Worm (Caenorhabditis elegans) whole organism, L3 larva: Measurements from ENCODE around the gene R10F2.5.

Source experiments
- R02D3.7 ChIP-seq: fragments of 150-350 bp; optimal IDR thresholded peaks from 2 replicates; lab custom pipeline; 2014; ENCODE audit warnings: missing biosample characterization, missing genetic modification characterization
- ZK546.5 ChIP-seq: sonication (generic microtip); optimal IDR thresholded peaks from 2 replicates; lab custom pipeline; 2017; ENCODE audit warnings: missing biosample characterization, missing genetic modification characterization
- ceh-28 ChIP-seq: fragments of 150-350 bp; optimal IDR thresholded peaks from 2 replicates; lab custom pipeline; 2014; ENCODE audit warnings: missing biosample characterization, missing genetic modification reagents, missing genetic modification characterization
- daf-12 ChIP-seq: fragments of 150-350 bp; optimal IDR thresholded peaks from 2 replicates; lab custom pipeline; 2014; ENCODE audit warnings: missing biosample characterization, missing genetic modification reagents, missing genetic modification characterization
- egl-27 ChIP-seq: sonication (generic microtip); optimal IDR thresholded peaks from 4 replicates; lab custom pipeline; 2017; ENCODE audit warnings: missing biosample characterization, missing genetic modification reagents, missing genetic modification characterization
- egl-5 ChIP-seq: fragments of 150-350 bp; optimal IDR thresholded peaks from 2 replicates; lab custom pipeline; 2017; ENCODE audit warnings: missing biosample characterization, missing genetic modification reagents, missing genetic modification characterization, inconsistent platforms
- elt-1 ChIP-seq: fragments of 150-350 bp; optimal IDR thresholded peaks from 2 replicates; lab custom pipeline; 2014; ENCODE audit warnings: missing biosample characterization, missing genetic modification characterization
- elt-2 ChIP-seq: sonication (generic microtip); optimal IDR thresholded peaks from 2 replicates; lab custom pipeline; 2016; ENCODE audit warnings: missing genetic modification reagents, mild to moderate bottlenecking, missing genetic modification characterization, missing compliant biosample characterization
- elt-3 ChIP-seq, 3 experiments: fragments of 150-350 bp in 1 of 3; sonication (generic microtip) in 2 of 3; optimal IDR thresholded peaks; 2 replicates in 2 of 3; 4 replicates in 1 of 3; lab custom pipeline; 2014 to 2017; ENCODE audit warnings: missing biosample characterization in 3 of 3, missing genetic modification characterization in 3 of 3
- eor-1 ChIP-seq, 2 experiments: fragments of 150-350 bp; optimal IDR thresholded peaks; 2 replicates each; lab custom pipeline; 2014 to 2018; ENCODE audit warnings: missing biosample characterization in 2 of 2, missing genetic modification characterization in 2 of 2
- fkh-10 ChIP-seq: sonication (generic microtip); optimal IDR thresholded peaks from 2 replicates; lab custom pipeline; 2017; ENCODE audit warnings: missing biosample characterization, missing genetic modification reagents, missing genetic modification characterization
- fos-1 ChIP-seq: fragments of 150-350 bp; optimal IDR thresholded peaks from 2 replicates; lab custom pipeline; 2014; ENCODE audit warnings: missing biosample characterization, missing genetic modification characterization
- hmg-11 ChIP-seq: sonication (generic microtip); optimal IDR thresholded peaks from 2 replicates; lab custom pipeline; 2016; ENCODE audit warnings: missing genetic modification characterization, missing compliant biosample characterization
- jun-1 ChIP-seq: fragments of 150-350 bp; optimal IDR thresholded peaks from 2 replicates; lab custom pipeline; 2014; ENCODE audit warnings: missing biosample characterization, missing genetic modification reagents, missing genetic modification characterization
- lin-15B ChIP-seq: fragments of 150-350 bp; optimal IDR thresholded peaks from 2 replicates; lab custom pipeline; 2014; ENCODE audit warnings: missing biosample characterization, missing genetic modification characterization
- lin-39 ChIP-seq: fragments of 150-350 bp; optimal IDR thresholded peaks from 2 replicates; lab custom pipeline; 2018; ENCODE audit warnings: missing biosample characterization, missing genetic modification reagents, missing genetic modification characterization
- lsy-12 ChIP-seq: sonication (generic microtip); optimal IDR thresholded peaks from 2 replicates; lab custom pipeline; 2016; ENCODE audit warnings: mild to moderate bottlenecking, missing genetic modification characterization, missing compliant biosample characterization
- mdl-1 ChIP-seq: fragments of 150-350 bp; optimal IDR thresholded peaks from 2 replicates; lab custom pipeline; 2014; ENCODE audit warnings: missing biosample characterization, missing genetic modification characterization
- nfya-1 ChIP-seq: sonication (generic microtip); optimal IDR thresholded peaks from 2 replicates; lab custom pipeline; 2017; ENCODE audit warnings: missing genetic modification characterization, mild to moderate bottlenecking, missing compliant biosample characterization, antibody characterized with exemption, moderate library complexity; ENCODE audit not compliant: insufficient read depth
- nhr-11 ChIP-seq: fragments of 150-350 bp; optimal IDR thresholded peaks from 2 replicates; lab custom pipeline; 2014; ENCODE audit warnings: missing biosample characterization, missing genetic modification characterization
- nhr-12 ChIP-seq: fragments of 150-350 bp; optimal IDR thresholded peaks from 2 replicates; lab custom pipeline; 2014; ENCODE audit warnings: missing biosample characterization, missing genetic modification characterization
- nhr-23 ChIP-seq: fragments of 150-350 bp; optimal IDR thresholded peaks from 2 replicates; lab custom pipeline; 2014; ENCODE audit warnings: missing biosample characterization, missing genetic modification reagents, missing genetic modification characterization
- nhr-237 ChIP-seq: fragments of 150-350 bp; optimal IDR thresholded peaks from 2 replicates; lab custom pipeline; 2014; ENCODE audit warnings: missing biosample characterization, missing genetic modification characterization
- nhr-25 ChIP-seq: sonication (generic microtip); optimal IDR thresholded peaks from 2 replicates; lab custom pipeline; 2017; ENCODE audit warnings: missing biosample characterization, missing genetic modification characterization
- nhr-43 ChIP-seq: sonication (generic microtip); optimal IDR thresholded peaks from 2 replicates; lab custom pipeline; 2016; ENCODE audit warnings: mild to moderate bottlenecking, missing genetic modification characterization, missing compliant biosample characterization; ENCODE audit not compliant: poor library complexity, severe bottlenecking
- nhr-77 ChIP-seq: fragments of 150-350 bp; optimal IDR thresholded peaks from 2 replicates; lab custom pipeline; 2014; ENCODE audit warnings: missing biosample characterization, missing genetic modification characterization
- pha-4 ChIP-seq: fragments of 150-350 bp; optimal IDR thresholded peaks from 2 replicates; lab custom pipeline; 2014; ENCODE audit warnings: missing biosample characterization, missing genetic modification reagents, missing genetic modification characterization
- pqm-1 ChIP-seq: fragments of 150-350 bp; optimal IDR thresholded peaks from 2 replicates; lab custom pipeline; 2017; ENCODE audit warnings: missing biosample characterization, missing genetic modification characterization, inconsistent platforms
- snpc-4 ChIP-seq: fragments of 150-350 bp; optimal IDR thresholded peaks from 2 replicates; lab custom pipeline; 2014; ENCODE audit warnings: missing biosample characterization, missing genetic modification characterization
- tbx-2 ChIP-seq: sonication (generic microtip); optimal IDR thresholded peaks from 2 replicates; lab custom pipeline; 2016; ENCODE audit warnings: mild to moderate bottlenecking, missing genetic modification characterization, missing compliant biosample characterization
- unc-62 ChIP-seq: fragments of 150-350 bp; sonication (generic microtip); optimal IDR thresholded peaks from 4 replicates; lab custom pipeline; 2014; ENCODE audit warnings: missing biosample characterization, missing genetic modification reagents, missing genetic modification characterization
- ztf-11 ChIP-seq: fragments of 150-350 bp; optimal IDR thresholded peaks from 2 replicates; lab custom pipeline; 2014; ENCODE audit warnings: missing biosample characterization, missing genetic modification characterization
- ztf-4 ChIP-seq: fragments of 150-350 bp; optimal IDR thresholded peaks from 2 replicates; lab custom pipeline; 2014; ENCODE audit warnings: missing biosample characterization, missing genetic modification characterization

The R10F2.5 gene

DNA sequence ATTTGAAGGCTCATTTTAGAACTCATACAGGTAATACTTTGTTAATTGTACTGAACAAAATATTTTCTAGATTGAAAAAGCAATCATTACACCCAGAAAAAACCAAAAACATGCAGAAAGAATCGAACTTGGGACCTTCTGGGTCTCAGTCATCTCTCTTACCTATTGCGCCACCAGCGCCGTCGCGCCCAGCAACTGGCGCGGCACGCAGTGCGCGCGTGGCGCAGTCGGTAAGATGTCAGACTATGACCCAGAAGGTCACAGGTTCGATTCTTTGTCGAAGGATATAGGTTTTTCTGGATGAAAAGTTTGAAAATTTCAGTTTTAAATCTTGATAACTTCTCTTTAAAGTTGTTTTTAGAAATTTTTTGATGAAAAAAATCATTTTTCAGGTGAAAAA lies 44.9 kb downstream of the R10F2.5 start:
- TF ChIP-seq mdl-1 (tag; lab: Kevin White, UChicago) (no peak), R02D3.7 (tag; lab: Kevin White, UChicago) (no peak), fkh-10 (no peak), nfya-1 (tag; lab: Kevin White, UChicago) (no peak), pha-4 (tag; lab: Kevin White, UChicago) (no peak), fos-1 (tag; lab: Kevin White, UChicago) (no peak), nhr-23 (tag; lab: Kevin White, UChicago) (no peak), elt-2 (tag; lab: Kevin White, UChicago) (no peak), elt-3 (tag; optimal IDR thresholded peaks at IDR 0.05; lab: Kevin White, UChicago) (no peak), egl-5 (tag; lab: Kevin White, UChicago) (no peak), ZK546.5 (tag; lab: Kevin White, UChicago) (no peak), lin-15B (no peak), nhr-237 (no peak), nhr-11 (no peak), nhr-25 (tag; lab: Kevin White, UChicago) (no peak)
- TF ChIP-seq, all 47 proteins: peak for 0

DNA sequence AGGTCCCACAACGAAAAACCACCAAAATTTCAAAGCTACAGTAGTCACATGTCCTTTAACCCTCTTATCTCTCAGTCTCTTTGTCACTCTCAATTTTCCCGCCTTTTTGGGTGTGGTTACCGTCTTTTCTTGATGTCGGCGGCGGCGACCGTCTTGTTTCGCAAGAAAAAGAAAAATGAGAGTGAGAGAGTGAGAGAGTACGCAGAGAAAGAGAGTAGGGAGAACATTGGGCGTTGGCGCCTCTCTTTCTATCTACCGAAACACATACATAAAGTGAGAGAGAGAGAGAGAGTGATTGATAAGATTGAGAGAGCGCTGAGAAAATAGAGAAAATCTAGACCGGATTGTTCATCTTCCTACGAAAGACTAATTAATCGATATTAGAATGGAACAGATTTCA lies 48.6 kb downstream of the R10F2.5 start:
- peak; percentile 81 for TF ChIP-seq nhr-43
- TF ChIP-seq fkh-10, result no peak
- no peak for TF ChIP-seq ztf-11 (tag; lab: Kevin White, UChicago)
- peak; percentile 91 for TF ChIP-seq elt-2 (tag; lab: Kevin White, UChicago)
- peak; percentile 22 for TF ChIP-seq jun-1
- TF ChIP-seq lin-15B, result peak; percentile 15
- no peak for TF ChIP-seq nhr-77 (tag; lab: Kevin White, UChicago)
- no peak for TF ChIP-seq nhr-12 (tag; lab: Kevin White, UChicago)
- TF ChIP-seq unc-62 (GFP tag; lab: Kevin White, UChicago), result peak; percentile 52
- TF ChIP-seq lsy-12 (tag; lab: Kevin White, UChicago), result peak; percentile 67
- peak; percentile 43 for TF ChIP-seq egl-27
- peak; percentile 44 for TF ChIP-seq elt-1 (tag; lab: Kevin White, UChicago)
- TF ChIP-seq snpc-4 (tag; lab: Kevin White, UChicago), result peak; percentile 29
- no peak for TF ChIP-seq lin-39 (tag; lab: Kevin White, UChicago)
- peak; percentile 39 for TF ChIP-seq tbx-2 (tag; lab: Kevin White, UChicago)
- TF ChIP-seq R02D3.7 (tag; lab: Kevin White, UChicago), result peak; percentile 18
- peak; percentile 84 for TF ChIP-seq ceh-28 (tag; lab: Kevin White, UChicago)
- TF ChIP-seq nfya-1 (tag; lab: Kevin White, UChicago), result peak; percentile 72
- peak; percentile 91 for TF ChIP-seq nhr-23 (tag; lab: Kevin White, UChicago)
- TF ChIP-seq mdl-1 (tag; lab: Kevin White, UChicago), result peak; percentile 50
- TF ChIP-seq daf-12 (tag; lab: Kevin White, UChicago), result no peak
- peak; percentile 1 to 92 (median 38) for TF ChIP-seq elt-3 (tag; optimal IDR thresholded peaks at IDR 0.05; lab: Kevin White, UChicago)
- peak; percentile 60 for TF ChIP-seq pha-4 (tag; lab: Kevin White, UChicago)
- TF ChIP-seq pqm-1, result peak; percentile 59
- TF ChIP-seq nhr-25 (tag; lab: Kevin White, UChicago), result peak; percentile 87
- TF ChIP-seq hmg-11 (tag; lab: Kevin White, UChicago), result peak; percentile 55
- TF ChIP-seq, all 47 proteins: peak for 20

DNA sequence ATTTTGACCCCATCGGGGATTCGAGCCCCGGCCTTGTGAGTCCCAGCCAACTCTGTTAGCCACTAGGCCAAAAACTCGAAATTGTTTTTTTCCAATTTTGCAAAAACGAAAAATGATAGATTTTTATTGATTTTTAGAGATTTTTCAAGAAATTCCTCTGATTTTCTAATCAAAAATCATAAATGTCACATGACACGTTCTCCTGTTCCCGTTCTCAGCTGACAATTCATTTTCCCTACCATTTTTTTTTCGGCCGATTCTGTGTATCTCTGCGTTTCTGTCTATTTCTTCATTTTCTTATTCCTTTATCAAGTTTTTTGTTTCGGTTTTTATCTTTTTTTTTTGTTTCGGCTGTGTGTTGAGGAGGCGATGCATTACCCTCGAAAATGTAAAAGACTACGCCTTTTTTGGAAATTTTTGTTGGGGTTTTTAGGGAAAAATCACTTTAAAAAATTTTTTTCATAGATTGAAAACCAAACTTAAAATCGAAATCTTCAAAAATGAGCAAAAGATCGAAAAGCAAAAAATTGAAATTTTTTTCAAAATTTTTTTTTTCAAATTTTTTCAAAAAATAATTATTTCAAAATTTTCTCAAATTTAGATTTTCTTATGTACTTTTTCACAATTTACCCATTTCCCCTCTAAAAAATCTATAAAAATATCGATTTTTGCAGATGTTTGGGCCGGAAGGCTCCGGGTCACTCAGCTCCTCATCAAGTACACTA lies 50.3 kb downstream of the R10F2.5 start, which contains the start of gene klf-1:
Gene klf-1 (plus strand): TSS at position 675 of the 725 bp plus-strand sequence.
- TF ChIP-seq nhr-25 (tag; lab: Kevin White, UChicago) (peak; percentile 42), nfya-1 (tag; lab: Kevin White, UChicago) (peak; percentile 29), pqm-1 (peak; percentile 41), ztf-4 (tag; lab: Kevin White, UChicago) (no peak), nhr-23 (tag; lab: Kevin White, UChicago) (peak; percentile 74), ceh-28 (tag; lab: Kevin White, UChicago) (peak; percentile 15), eor-1 (tag; optimal IDR thresholded peaks at IDR 0.05; lab: Kevin White, UChicago) (no peak), nhr-43 (peak; percentile 70), elt-2 (tag; lab: Kevin White, UChicago) (peak; percentile 82), pha-4 (tag; lab: Kevin White, UChicago) (peak; percentile 16)
